Fruit fly (Drosophila melanogaster) whole organism, embryonic: ENCODE results near the gene CG1896.

Source experiments
- Asciz ChIP-seq: fragments of 200-800 bp; sonication (Bioruptor generic); optimal IDR thresholded peaks from 2 replicates; lab custom pipeline; 2017; ENCODE audit warnings: missing biosample characterization, mild to moderate bottlenecking, missing genetic modification characterization, missing genetic modification reagents
- Bgb ChIP-seq: fragments of 200-800 bp; sonication (Bioruptor generic); IDR thresholded peaks from 2 replicates; pipeline ENCODE4 v1.3.6; 2022; ENCODE audit warnings: missing biosample characterization, missing genetic modification characterization; ENCODE audit not compliant: partially characterized antibody
- Bteb2 ChIP-seq: fragments of 200-800 bp; sonication (Bioruptor generic); optimal IDR thresholded peaks from 2 replicates; lab custom pipeline; 2016; ENCODE audit warnings: missing biosample characterization, missing genetic modification characterization
- CG10366 ChIP-seq: fragments of 200-800 bp; sonication (Bioruptor generic); IDR thresholded peaks from 2 replicates; pipeline ENCODE4 v1.3.6; 2022; ENCODE audit warnings: missing biosample characterization, missing genetic modification characterization
- CG10979 ChIP-seq: fragments of 200-800 bp; sonication (Bioruptor generic); optimal IDR thresholded peaks from 2 replicates; lab custom pipeline; 2018; ENCODE audit warnings: missing biosample characterization, mild to moderate bottlenecking, missing genetic modification characterization, moderate library complexity
- CG13894 ChIP-seq: fragments of 200-800 bp; sonication (Bioruptor generic); optimal IDR thresholded peaks from 3 replicates; lab custom pipeline; 2018; ENCODE audit warnings: missing biosample characterization, mild to moderate bottlenecking, missing genetic modification characterization, moderate library complexity
- CG14050 ChIP-seq: fragments of 200-800 bp; sonication (Bioruptor generic); IDR thresholded peaks from 3 replicates; pipeline ENCODE4 v1.3.6; 2022; ENCODE audit warnings: missing biosample characterization, missing genetic modification characterization
- CG17361 ChIP-seq: fragments of 200-800 bp; sonication (Bioruptor generic); IDR thresholded peaks from 3 replicates; pipeline ENCODE4 v1.3.6; 2022; ENCODE audit warnings: missing biosample characterization, missing genetic modification characterization
- CG18011 ChIP-seq: fragments of 200-800 bp; sonication (Bioruptor generic); optimal IDR thresholded peaks from 2 replicates; lab custom pipeline; 2017; ENCODE audit warnings: missing biosample characterization, missing genetic modification characterization, mild to moderate bottlenecking, moderate library complexity, missing genotype
- CG2678 ChIP-seq: fragments of 200-800 bp; sonication (Bioruptor generic); optimal IDR thresholded peaks from 3 replicates; lab custom pipeline; 2019; ENCODE audit warnings: missing biosample characterization, mild to moderate bottlenecking, missing genetic modification characterization, moderate library complexity
- CG32532 ChIP-seq: fragments of 200-800 bp; sonication (Bioruptor generic); IDR thresholded peaks from 2 replicates; pipeline ENCODE4 v1.3.6; 2022; ENCODE audit warnings: missing biosample characterization, missing genetic modification characterization
- CG6683 ChIP-seq: fragments of 200-800 bp; sonication (Bioruptor generic); optimal IDR thresholded peaks from 2 replicates; lab custom pipeline; 2017; ENCODE audit warnings: missing biosample characterization, mild to moderate bottlenecking, missing genetic modification characterization, missing genetic modification reagents
- CG6854 ChIP-seq: fragments of 200-800 bp; sonication (Bioruptor generic); optimal IDR thresholded peaks from 3 replicates; lab custom pipeline; 2017; ENCODE audit warnings: missing biosample characterization, mild to moderate bottlenecking, missing genetic modification characterization
- CG8281 ChIP-seq: fragments of 200-800 bp; sonication (Bioruptor generic); optimal IDR thresholded peaks from 2 replicates; lab custom pipeline; 2018; ENCODE audit warnings: missing biosample characterization, mild to moderate bottlenecking, missing genetic modification characterization, moderate library complexity
- CG9609 ChIP-seq: fragments of 200-800 bp; sonication (Bioruptor generic); optimal IDR thresholded peaks from 3 replicates; lab custom pipeline; 2016; ENCODE audit warnings: missing biosample characterization, missing genetic modification characterization
- CG9876 ChIP-seq: fragments of 200-800 bp; sonication (Bioruptor generic); optimal IDR thresholded peaks from 2 replicates; lab custom pipeline; 2016; ENCODE audit warnings: missing biosample characterization, missing genetic modification characterization
- Eip74EF ChIP-seq, 2 experiments: fragments of 200-800 bp in 1 of 2; fragments of >200 bp in 1 of 2; sonication (Bioruptor generic) in 1 of 2; optimal IDR thresholded peaks; 2 replicates each; lab custom pipeline; 2017 to 2019; ENCODE audit warnings: missing biosample characterization in 2 of 2, missing genetic modification characterization in 2 of 2, mild to moderate bottlenecking in 1 of 2, moderate library complexity in 1 of 2
- Fer2 ChIP-seq: fragments of 200-800 bp; sonication (Bioruptor generic); optimal IDR thresholded peaks from 2 replicates; lab custom pipeline; 2018; ENCODE audit warnings: missing biosample characterization, mild to moderate bottlenecking, missing genetic modification characterization, moderate library complexity
- Hmr ChIP-seq: fragments of 200-800 bp; sonication (Bioruptor generic); optimal IDR thresholded peaks from 3 replicates; lab custom pipeline; 2017; ENCODE audit warnings: mild to moderate bottlenecking, missing biosample characterization, missing genetic modification reagents, missing genetic modification characterization
- Hr39 ChIP-seq: fragments of >200 bp; optimal IDR thresholded peaks from 2 replicates; lab custom pipeline; 2017
- Hr78 ChIP-seq, 2 experiments: fragments of 200-800 bp in 1 of 2; fragments of >200 bp in 1 of 2; sonication (Bioruptor generic) in 1 of 2; optimal IDR thresholded peaks; 2 replicates each; lab custom pipeline; 2017 to 2019; ENCODE audit warnings: missing biosample characterization in 2 of 2, missing genetic modification characterization in 2 of 2, mild to moderate bottlenecking in 1 of 2, moderate library complexity in 1 of 2
- Kr ChIP-seq: fragments of 200-800 bp; sonication (Bioruptor generic); optimal IDR thresholded peaks from 2 replicates; lab custom pipeline; 2017; ENCODE audit warnings: missing biosample characterization, mild to moderate bottlenecking, missing genetic modification characterization
- Pdp1 ChIP-seq, 2 experiments: fragments of 200-800 bp; sonication (Bioruptor generic); optimal IDR thresholded peaks; 3 replicates each; lab custom pipeline; 2016; ENCODE audit warnings: missing biosample characterization in 2 of 2, missing genetic modification characterization in 2 of 2, mild to moderate bottlenecking in 1 of 2, moderate library complexity in 1 of 2
- Rfx ChIP-seq: fragments of 200-800 bp; sonication (Bioruptor generic); IDR thresholded peaks from 2 replicates; pipeline ENCODE4 v1.3.6; 2022; ENCODE audit warnings: missing biosample characterization, missing genetic modification characterization
- Side ChIP-seq: fragments of 200-800 bp; sonication (Bioruptor generic); optimal IDR thresholded peaks from 2 replicates; lab custom pipeline; 2016; ENCODE audit warnings: missing biosample characterization, missing genetic modification characterization
- Sox102F ChIP-seq: fragments of 200-800 bp; sonication (Bioruptor generic); optimal IDR thresholded peaks from 2 replicates; lab custom pipeline; 2018; ENCODE audit warnings: missing biosample characterization, mild to moderate bottlenecking, missing genetic modification characterization, moderate library complexity
- abd-A ChIP-seq: fragments of 200-800 bp; sonication (Bioruptor generic); optimal IDR thresholded peaks from 3 replicates; lab custom pipeline; 2019; ENCODE audit warnings: missing biosample characterization, mild to moderate bottlenecking, missing genetic modification characterization, moderate library complexity
- al ChIP-seq: fragments of 200-800 bp; sonication (Bioruptor generic); IDR thresholded peaks from 2 replicates; pipeline ENCODE4 v1.3.6; 2022; ENCODE audit warnings: missing biosample characterization, missing genetic modification characterization
- chinmo ChIP-seq: fragments of 200-800 bp; sonication (Bioruptor generic); IDR thresholded peaks from 4 replicates; pipeline ENCODE4 v1.3.6; 2022; ENCODE audit warnings: missing biosample characterization, missing genetic modification characterization; ENCODE audit not compliant: partially characterized antibody
- ci ChIP-seq: fragments of 200-800 bp; sonication (Bioruptor generic); IDR thresholded peaks from 3 replicates; pipeline ENCODE4 v1.3.6; 2022; ENCODE audit warnings: missing biosample characterization, missing genetic modification characterization
- cwo ChIP-seq: fragments of 200-800 bp; sonication (Bioruptor generic); optimal IDR thresholded peaks from 3 replicates; lab custom pipeline; 2017; ENCODE audit warnings: missing biosample characterization, missing genetic modification characterization, mild to moderate bottlenecking, moderate library complexity, missing genetic modification reagents
- dpn ChIP-seq, 2 experiments: fragments of 200-800 bp; sonication (Bioruptor generic); optimal IDR thresholded peaks; 3 replicates each; lab custom pipeline; 2016; ENCODE audit warnings: missing biosample characterization in 2 of 2, missing genetic modification characterization in 2 of 2
- fru ChIP-seq: fragments of >200 bp; optimal IDR thresholded peaks from 2 replicates; lab custom pipeline; 2017
- grau ChIP-seq: fragments of 200-800 bp; optimal IDR thresholded peaks from 3 replicates; lab custom pipeline; 2019; ENCODE audit warnings: missing biosample characterization, mild to moderate bottlenecking, missing genetic modification characterization, moderate library complexity
- klu ChIP-seq: fragments of 200-800 bp; sonication (Bioruptor generic); IDR thresholded peaks from 2 replicates; pipeline ENCODE4 v1.3.6; 2022; ENCODE audit warnings: missing biosample characterization, missing genetic modification characterization
- kni ChIP-seq: fragments of 200-800 bp; sonication (Bioruptor generic); optimal IDR thresholded peaks from 3 replicates; lab custom pipeline; 2017; ENCODE audit warnings: mild to moderate bottlenecking, missing biosample characterization, missing genetic modification reagents, missing genetic modification characterization
- lab ChIP-seq: fragments of 200-800 bp; sonication (Bioruptor generic); optimal IDR thresholded peaks from 3 replicates; lab custom pipeline; 2017; ENCODE audit warnings: missing biosample characterization, missing genetic modification characterization, mild to moderate bottlenecking, moderate library complexity, missing genetic modification reagents
- mld ChIP-seq: fragments of 200-800 bp; sonication (Bioruptor generic); IDR thresholded peaks from 3 replicates; pipeline ENCODE4 v1.3.6; 2022; ENCODE audit warnings: missing biosample characterization, missing genetic modification characterization; ENCODE audit not compliant: partially characterized antibody
- nau ChIP-seq: fragments of 200-800 bp; sonication (Bioruptor generic); optimal IDR thresholded peaks from 3 replicates; lab custom pipeline; 2017; ENCODE audit warnings: missing biosample characterization, mild to moderate bottlenecking, missing genetic modification characterization, missing genetic modification reagents
- nerfin-2 ChIP-seq: fragments of 200-800 bp; sonication (Bioruptor generic); IDR thresholded peaks from 2 replicates; pipeline ENCODE4 v1.3.6; 2022; ENCODE audit warnings: missing biosample characterization, missing genetic modification characterization; ENCODE audit not compliant: partially characterized antibody
- rib ChIP-seq: fragments of 200-800 bp; sonication (Bioruptor generic); IDR thresholded peaks from 2 replicates; pipeline ENCODE4 v1.3.6; 2022; ENCODE audit warnings: missing biosample characterization, missing genetic modification characterization
- row ChIP-seq: fragments of 200-800 bp; sonication (Bioruptor generic); IDR thresholded peaks from 3 replicates; pipeline ENCODE4 v1.3.6; 2022; ENCODE audit warnings: missing biosample characterization, missing genetic modification characterization
- sens ChIP-seq: fragments of 200-800 bp; sonication (Bioruptor generic); peaks from one replicate; lab custom pipeline; 2016; ENCODE audit warnings: missing biosample characterization, missing genetic modification characterization
- sens-2 ChIP-seq: fragments of 200-800 bp; sonication (Bioruptor generic); IDR thresholded peaks from 2 replicates; pipeline ENCODE4 v1.3.6; 2022; ENCODE audit warnings: missing biosample characterization, missing genetic modification characterization
- slbo ChIP-seq: fragments of 200-800 bp; sonication (Bioruptor generic); IDR thresholded peaks from 2 replicates; pipeline ENCODE4 v1.3.6; 2022; ENCODE audit warnings: missing biosample characterization, missing genetic modification characterization
- tio ChIP-seq: fragments of 200-800 bp; sonication (Bioruptor generic); optimal IDR thresholded peaks from 2 replicates; lab custom pipeline; 2017; ENCODE audit warnings: missing biosample characterization, missing genetic modification characterization, inconsistent platforms
- unpg ChIP-seq: fragments of 200-800 bp; sonication (Bioruptor generic); optimal IDR thresholded peaks from 3 replicates; lab custom pipeline; 2018; ENCODE audit warnings: missing biosample characterization, mild to moderate bottlenecking, missing genetic modification characterization, moderate library complexity

Gene CG1896

dm6 chr3R:31721958-31722357 lies 22.1 kb upstream of the CG1896 start (continued):
- peak; percentile 41 for TF ChIP-seq Hmr (GFP tag; lab: Kevin White, UChicago)
- no peak for TF ChIP-seq CG9609 (GFP tag; lab: Kevin White, UChicago)
- no peak; the same call in 1 of the 2 replicates for TF ChIP-seq sens-2
- TF ChIP-seq al (GFP tag; lab: Robert Waterston, UW) = no peak
- peak; percentile 31 for TF ChIP-seq cwo (GFP tag; lab: Kevin White, UChicago)
- TF ChIP-seq chinmo (GFP tag; lab: Robert Waterston, UW) = peak; percentile 77; the same call in 1 of the 4 replicates
- no peak for TF ChIP-seq CG18011 (GFP tag; lab: Kevin White, UChicago)
- 0 out of 2 replicates have a peak, but pooled peaks have one; percentile 8 for TF ChIP-seq klu (GFP tag; lab: Robert Waterston, UW)
- no peak for TF ChIP-seq dpn (GFP tag; optimal IDR thresholded peaks at IDR 0.05; lab: Kevin White, UChicago)
- no peak for TF ChIP-seq CG10366 (GFP tag; lab: Robert Waterston, UW)
- TF ChIP-seq row (GFP tag; lab: Robert Waterston, UW) = 0 out of 3 replicates have a peak, but pooled peaks have one; percentile 6
- peak; percentile 40 for TF ChIP-seq Rfx (GFP tag; lab: Robert Waterston, UW)
- peak; percentile 29; the same call in 1 of the 2 replicates for TF ChIP-seq CG32532 (GFP tag; lab: Robert Waterston, UW)
- TF ChIP-seq Side (GFP tag; lab: Kevin White, UChicago) = no peak
- peak; percentile 34 for TF ChIP-seq abd-A (tag; lab: Kevin White, UChicago)
- TF ChIP-seq CG13894 = peak; percentile 72

- TF ChIP-seq grau (tag; lab: Kevin White, UChicago) (peak; percentile 12), CG9876 (GFP tag; lab: Kevin White, UChicago) (no peak), rib (GFP tag; lab: Robert Waterston, UW) (no peak), Pdp1 (GFP tag; optimal IDR thresholded peaks at IDR 0.05; lab: Kevin White, UChicago) (peak in 1 of 2 experiments; percentile 32), CG14050 (GFP tag; lab: Robert Waterston, UW) (peak; percentile 26; the same call in 1 of the 3 replicates), unpg (GFP tag; lab: Kevin White, UChicago) (peak; percentile 4), Bgb (0 out of 2 replicates have a peak, but pooled peaks have one; percentile 38), CG17361 (GFP tag; lab: Robert Waterston, UW) (peak; percentile 52; the same call in 1 of the 3 replicates), nau (GFP tag; lab: Kevin White, UChicago) (peak; percentile 22), tio (no peak), Asciz (no peak), lab (GFP tag; lab: Kevin White, UChicago) (peak; percentile 41), Eip74EF (GFP tag; optimal IDR thresholded peaks at IDR 0.05; lab: Kevin White, UChicago) (no peak), CG2678 (tag; lab: Kevin White, UChicago) (peak; percentile 54), CG10979 (tag; lab: Kevin White, UChicago) (peak; percentile 33), Side (GFP tag; lab: Kevin White, UChicago) (peak; percentile 9), CG8281 (tag; lab: Kevin White, UChicago) (no peak), slbo (GFP tag; lab: Robert Waterston, UW) (0 out of 2 replicates have a peak, but pooled peaks have one; percentile 9), sens (GFP tag; lab: Kevin White, UChicago) (peak; percentile 88), CG6854 (GFP tag; lab: Kevin White, UChicago) (no peak), Kr (GFP tag; lab: Kevin White, UChicago) (no peak), kni (GFP tag; lab: Kevin White, UChicago) (peak; percentile 55), CG6683 (GFP tag; lab: Kevin White, UChicago) (no peak), Hr39 (no peak), mld (GFP tag; lab: Robert Waterston, UW) (no peak), nerfin-2 (GFP tag; lab: Robert Waterston, UW) (no peak), Hr78 (GFP tag; optimal IDR thresholded peaks at IDR 0.05; lab: Kevin White, UChicago) (no peak), Bteb2 (GFP tag; lab: Kevin White, UChicago) (no peak), ci (GFP tag; lab: Robert Waterston, UW) (0 out of 3 replicates have a peak, but pooled peaks have one; percentile 13), Sox102F (GFP tag; lab: Kevin White, UChicago) (peak; percentile 37), fru (lab: Kevin White, UChicago) (no peak), Fer2 (tag; lab: Kevin White, UChicago) (no peak)
Observed at dm6 chr3R:31723206-31723933, 20.7 kb upstream of the CG1896 start.
